Worm (Caenorhabditis elegans) whole organism, midembryonic: ENCODE data around the gene F46C3.6.

ENCODE experiments used
- T22C8.4 ChIP-seq: fragments of 200-800 bp; sonication (Bioruptor generic); IDR thresholded peaks from 2 replicates; pipeline ENCODE4 v1.3.6; 2022; ENCODE audit warnings: missing genetic modification characterization, missing compliant biosample characterization
- flt-1 ChIP-seq: fragments of 200-800 bp; sonication (Bioruptor generic); IDR thresholded peaks from 2 replicates; pipeline ENCODE4 v1.3.6; 2022; ENCODE audit warnings: missing genetic modification characterization, missing compliant biosample characterization
- ztf-29 ChIP-seq: fragments of 200-800 bp; sonication (Bioruptor generic); IDR thresholded peaks from 2 replicates; pipeline ENCODE4 v1.3.6; 2022; ENCODE audit warnings: missing genetic modification reagents, missing genetic modification characterization, missing compliant biosample characterization

ce11 chrX:11427550-11427949 is 7.7 kb upstream of the F46C3.6 start:
- TF ChIP-seq ztf-29 (GFP tag; lab: Robert Waterston, UW) (no peak), flt-1 (GFP tag; lab: Robert Waterston, UW) (no peak), T22C8.4 (GFP tag; lab: Robert Waterston, UW) (no peak)
